Fruit fly (Drosophila melanogaster): ENCODE data around the gene REG.

- TF ChIP-seq kay (GFP tag; ENCODE audit: borderline replicate concordance) (no peak), cic (GFP tag; optimal IDR thresholded peaks at IDR 0.05) (no peak), Hr96 (GFP tag; optimal IDR thresholded peaks at IDR 0.05) (no peak), cnc (optimal IDR thresholded peaks at IDR 0.05) (no peak)
Observed at dm6 chrX:13226478-13226877, 14.4 kb downstream of the REG start.
